Worm (Caenorhabditis elegans): ENCODE measurements around the gene mrp-2.

The mrp-2 gene

ce11 chrX:530909-531308 is 41.6 kb downstream of the mrp-2 start, which contains the start of gene B0310.6:
TSS of gene B0310.6 (minus strand) at chrX:531009.
- TF ChIP-seq elt-1 (tag; optimal IDR thresholded peaks at IDR 0.05; ENCODE audit: borderline replicate concordance, insufficient read depth), result no peak

DNA sequence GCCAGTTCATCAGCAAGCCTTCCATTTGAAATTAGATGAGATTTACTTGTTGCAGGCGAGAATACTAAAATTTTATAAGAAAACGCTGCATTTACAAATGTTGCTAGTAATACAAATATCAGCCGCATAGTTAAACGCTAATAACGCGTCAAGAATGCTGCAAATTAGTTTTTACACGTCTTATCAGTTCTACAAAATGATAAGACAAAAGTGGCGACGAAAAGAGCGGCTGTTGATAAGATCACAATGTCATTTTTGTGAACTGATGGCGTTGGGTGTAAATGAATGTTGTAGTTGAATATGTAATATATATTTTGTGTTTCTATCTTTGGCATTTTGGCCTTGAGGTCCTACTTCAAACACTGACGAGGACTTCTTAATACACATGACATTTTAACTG is 42.5 kb downstream of the mrp-2 start, which contains the start of gene ugt-46:
TSS of gene ugt-46 (minus strand) at position 279 of the 400 bp plus-strand sequence.
- TF ChIP-seq sptf-1 (tag; optimal IDR thresholded peaks at IDR 0.05) (no peak), ceh-39 (tag; optimal IDR thresholded peaks at IDR 0.05) (no peak), unc-120 (tag; optimal IDR thresholded peaks at IDR 0.05; ENCODE audit: poor library complexity, severe bottlenecking) (no peak), lin-13 (tag; optimal IDR thresholded peaks at IDR 0.05) (no peak), mab-5 (tag; optimal IDR thresholded peaks at IDR 0.05) (no peak), unc-39 (tag; optimal IDR thresholded peaks at IDR 0.05) (no peak), pha-4 (tag; optimal IDR thresholded peaks at IDR 0.05) (no peak), nhr-2 (tag; optimal IDR thresholded peaks at IDR 0.05) (no peak), cnd-1 (tag; optimal IDR thresholded peaks at IDR 0.05) (no peak), snpc-4 (tag; optimal IDR thresholded peaks at IDR 0.05) (no peak), hlh-1 (tag; optimal IDR thresholded peaks at IDR 0.05) (no peak), ceh-43 (GFP tag; optimal IDR thresholded peaks at IDR 0.05) (no peak), nhr-237 (tag; optimal IDR thresholded peaks at IDR 0.05) (no peak), ham-2 (GFP tag; optimal IDR thresholded peaks at IDR 0.05) (no peak), drap-1 (GFP tag; optimal IDR thresholded peaks at IDR 0.05) (no peak), elt-3 (tag; optimal IDR thresholded peaks at IDR 0.05) (no peak), zip-8 (tag; optimal IDR thresholded peaks at IDR 0.05) (no peak), flh-1 (GFP tag; optimal IDR thresholded peaks at IDR 0.05) (no peak), lsy-2 (tag; optimal IDR thresholded peaks at IDR 0.05) (no peak)

DNA sequence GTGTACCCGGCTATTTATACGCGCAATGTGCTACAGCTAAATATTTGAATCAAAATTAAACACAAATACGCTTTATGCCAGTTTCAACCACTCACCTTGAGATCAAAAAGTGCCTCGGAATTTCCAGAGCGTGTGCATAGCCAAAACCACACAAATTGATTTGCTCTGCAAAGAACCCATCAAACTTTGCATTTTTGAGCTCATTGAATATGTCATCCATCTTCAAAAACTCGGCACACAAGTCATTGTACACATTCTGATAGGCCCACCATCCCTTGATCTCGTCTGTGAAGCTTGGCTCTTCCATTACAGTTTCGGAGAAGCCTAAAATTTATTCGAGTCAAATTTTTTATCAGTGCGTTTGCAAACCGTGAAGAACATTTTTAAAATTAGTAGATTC is 43.1 kb downstream of the mrp-2 start:
- no peak for TF ChIP-seq ceh-83 (GFP tag; optimal IDR thresholded peaks at IDR 0.05)
- TF ChIP-seq elt-3 (tag; optimal IDR thresholded peaks at IDR 0.05), result no peak
- no peak for TF ChIP-seq cnd-1 (tag; optimal IDR thresholded peaks at IDR 0.05)
- no peak for TF ChIP-seq nhr-76 (tag; optimal IDR thresholded peaks at IDR 0.05)
- TF ChIP-seq nhr-12 (tag; optimal IDR thresholded peaks at IDR 0.05), result no peak
- TF ChIP-seq blmp-1 (tag; optimal IDR thresholded peaks at IDR 0.05), result no peak
- no peak for TF ChIP-seq elt-1 (tag; optimal IDR thresholded peaks at IDR 0.05; ENCODE audit: borderline replicate concordance, insufficient read depth)
- no peak for TF ChIP-seq ceh-39 (tag; optimal IDR thresholded peaks at IDR 0.05)
- no peak for TF ChIP-seq unc-120 (tag; optimal IDR thresholded peaks at IDR 0.05; ENCODE audit: poor library complexity, severe bottlenecking)
- no peak for TF ChIP-seq mls-2 (tag; optimal IDR thresholded peaks at IDR 0.05)
- TF ChIP-seq unc-62 (GFP tag; optimal IDR thresholded peaks at IDR 0.05), result no peak
- no peak for TF ChIP-seq nhr-237 (tag; optimal IDR thresholded peaks at IDR 0.05)
- no peak for TF ChIP-seq nhr-28 (tag; optimal IDR thresholded peaks at IDR 0.05)
- TF ChIP-seq lsy-2 (tag; optimal IDR thresholded peaks at IDR 0.05), result no peak
- TF ChIP-seq flh-1 (GFP tag; optimal IDR thresholded peaks at IDR 0.05), result no peak
- no peak for TF ChIP-seq lin-13 (tag; optimal IDR thresholded peaks at IDR 0.05)
- no peak for TF ChIP-seq sem-2 (GFP tag; optimal IDR thresholded peaks at IDR 0.05)

DNA sequence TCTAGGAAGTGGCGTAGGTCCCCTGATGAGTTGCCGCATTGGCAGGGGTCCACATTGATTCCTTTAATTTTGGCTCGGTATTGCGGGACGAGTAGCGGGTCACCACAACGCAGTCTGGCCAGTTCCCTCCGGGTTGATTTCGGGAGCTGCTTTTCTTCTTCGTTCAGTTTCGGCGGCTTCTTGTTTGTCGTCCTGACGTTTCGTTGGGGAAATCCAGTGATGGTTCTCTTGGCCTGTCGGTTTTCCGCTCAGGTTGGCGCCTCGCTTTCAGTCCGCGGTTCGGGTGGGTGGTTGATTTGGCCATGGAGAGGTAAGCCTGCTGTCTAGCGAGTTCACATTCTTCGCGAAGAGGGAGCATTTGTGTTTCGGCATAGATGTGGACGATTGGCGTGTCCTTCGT is 43.7 kb downstream of the mrp-2 start:
- TF ChIP-seq elt-3 (tag; optimal IDR thresholded peaks at IDR 0.05) (no peak), sem-2 (GFP tag; optimal IDR thresholded peaks at IDR 0.05) (no peak), hlh-1 (tag; optimal IDR thresholded peaks at IDR 0.05) (no peak), sptf-1 (tag; optimal IDR thresholded peaks at IDR 0.05) (no peak), ces-1 (GFP tag; optimal IDR thresholded peaks at IDR 0.05) (no peak), ceh-43 (GFP tag; optimal IDR thresholded peaks at IDR 0.05) (no peak), ztf-11 (tag; optimal IDR thresholded peaks at IDR 0.05) (no peak)

DNA sequence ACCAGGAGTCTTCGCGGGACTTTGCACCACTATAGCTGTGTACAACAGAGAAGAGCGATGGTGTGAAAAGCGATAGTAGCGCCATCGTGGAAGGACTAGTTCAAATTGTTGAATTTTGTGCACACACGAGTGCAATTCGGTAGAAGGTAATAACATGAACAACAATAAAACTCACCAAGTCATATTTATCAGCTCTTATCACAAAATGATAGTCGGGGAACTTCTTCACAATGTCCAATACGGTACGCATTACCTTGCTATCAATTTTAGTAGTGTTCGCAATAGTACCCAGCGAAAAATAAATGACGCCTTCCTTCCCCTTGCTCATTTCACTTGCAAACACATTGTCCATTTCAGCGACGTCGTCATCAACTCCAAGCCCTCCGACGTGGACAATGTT is 44.8 kb downstream of the mrp-2 start:
- TF ChIP-seq zip-8 (tag; optimal IDR thresholded peaks at IDR 0.05) (no peak), hlh-1 (tag; optimal IDR thresholded peaks at IDR 0.05) (no peak), sptf-1 (tag; optimal IDR thresholded peaks at IDR 0.05) (no peak), bed-3 (GFP tag; optimal IDR thresholded peaks at IDR 0.05) (no peak), unc-120 (tag; optimal IDR thresholded peaks at IDR 0.05; ENCODE audit: poor library complexity, severe bottlenecking) (no peak), ceh-39 (tag; optimal IDR thresholded peaks at IDR 0.05) (no peak)

DNA sequence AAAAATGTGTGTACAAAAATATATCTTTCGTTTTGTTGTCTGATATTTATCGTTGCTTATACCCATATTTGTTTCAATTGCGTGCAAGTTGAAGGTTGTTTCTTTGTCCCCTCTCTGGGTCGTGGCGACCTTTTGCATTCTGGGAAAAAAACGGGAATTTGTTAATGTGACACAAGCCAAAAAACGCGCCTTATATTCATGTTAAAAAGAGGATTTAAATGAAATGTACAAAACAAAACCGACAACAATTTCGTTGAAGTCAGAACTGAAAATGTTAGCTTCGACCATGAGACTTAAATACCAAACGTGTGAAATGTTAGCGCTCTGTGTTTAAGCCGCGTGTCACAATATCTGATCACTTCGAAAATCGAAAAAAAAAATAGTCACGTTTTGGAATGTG is 48.0 kb downstream of the mrp-2 start:
- TF ChIP-seq sem-2 (GFP tag; optimal IDR thresholded peaks at IDR 0.05), result no peak
- TF ChIP-seq nhr-76 (tag; optimal IDR thresholded peaks at IDR 0.05), result no peak
- TF ChIP-seq hlh-1 (tag; optimal IDR thresholded peaks at IDR 0.05), result no peak
- no peak for TF ChIP-seq ztf-11 (tag; optimal IDR thresholded peaks at IDR 0.05)
- no peak for TF ChIP-seq mep-1 (tag; optimal IDR thresholded peaks at IDR 0.05)
- TF ChIP-seq ceh-39 (tag; optimal IDR thresholded peaks at IDR 0.05), result no peak
- no peak for TF ChIP-seq sptf-1 (tag; optimal IDR thresholded peaks at IDR 0.05)
- no peak for TF ChIP-seq nhr-28 (tag; optimal IDR thresholded peaks at IDR 0.05)
- no peak for TF ChIP-seq drap-1 (GFP tag; optimal IDR thresholded peaks at IDR 0.05)
- TF ChIP-seq mab-5 (tag; optimal IDR thresholded peaks at IDR 0.05), result no peak
- TF ChIP-seq nhr-237 (tag; optimal IDR thresholded peaks at IDR 0.05), result no peak
- no peak for TF ChIP-seq unc-120 (tag; optimal IDR thresholded peaks at IDR 0.05; ENCODE audit: poor library complexity, severe bottlenecking)
- no peak for TF ChIP-seq ceh-43 (GFP tag; optimal IDR thresholded peaks at IDR 0.05)
- TF ChIP-seq ceh-83 (GFP tag; optimal IDR thresholded peaks at IDR 0.05), result no peak
